Fruit fly (Drosophila melanogaster): ENCODE measurements around the gene GCS1.

Gene GCS1

DNA sequence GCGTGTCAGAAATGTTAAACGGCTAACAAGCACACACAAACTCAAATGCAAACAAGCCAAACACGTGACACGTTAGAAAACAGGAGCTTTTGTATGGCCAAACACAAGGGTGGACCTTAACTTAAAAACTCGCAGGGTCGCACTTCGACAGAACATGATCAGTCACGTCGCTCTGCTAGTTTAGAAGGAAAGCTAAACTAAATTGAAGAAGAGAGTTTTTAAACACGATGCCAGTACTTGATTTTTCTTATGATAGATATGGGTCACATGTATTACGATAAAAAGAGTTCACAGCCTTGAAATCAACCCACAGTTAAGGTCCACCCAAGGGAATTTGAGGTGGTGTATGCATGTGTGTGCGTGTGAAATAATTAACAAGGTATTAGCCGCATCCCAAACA is 30.6 kb upstream of the GCS1 start (continued):
- TF ChIP-seq CG6854 (GFP tag; optimal IDR thresholded peaks at IDR 0.05) = no peak
- TF ChIP-seq Lpt (GFP tag; optimal IDR thresholded peaks at IDR 0.05) = no peak
- peak; percentile 13 for TF ChIP-seq PHDP (tag; optimal IDR thresholded peaks at IDR 0.05)
- TF ChIP-seq CG2889 (GFP tag; IDR thresholded peaks at IDR 0.05) = no peak
- TF ChIP-seq CG32767 (GFP tag; IDR thresholded peaks at IDR 0.05) = no peak
- no peak for TF ChIP-seq CG10979 (tag; optimal IDR thresholded peaks at IDR 0.05)
- no peak for TF ChIP-seq fd96Cb (tag; optimal IDR thresholded peaks at IDR 0.05)
- no peak for TF ChIP-seq B-H1 (GFP tag; IDR thresholded peaks at IDR 0.05)
- peak; percentile 23 for TF ChIP-seq CG2678 (tag; optimal IDR thresholded peaks at IDR 0.05)
- no peak for TF ChIP-seq insv (GFP tag; optimal IDR thresholded peaks at IDR 0.05)
- no peak for TF ChIP-seq MBD-R2 (GFP tag; IDR thresholded peaks at IDR 0.05)
- TF ChIP-seq CG1792 (GFP tag; optimal IDR thresholded peaks at IDR 0.05) = no peak
- no peak for TF ChIP-seq CG17186 (GFP tag; optimal IDR thresholded peaks at IDR 0.05)
- no peak for TF ChIP-seq lmd (GFP tag; IDR thresholded peaks at IDR 0.05)
- TF ChIP-seq Bgb (GFP tag; IDR thresholded peaks at IDR 0.05; ENCODE audit: partially characterized antibody) = no peak
- no peak for TF ChIP-seq Kr (GFP tag; optimal IDR thresholded peaks at IDR 0.05)
- no peak for TF ChIP-seq da (GFP tag; optimal IDR thresholded peaks at IDR 0.05)
- no peak for TF ChIP-seq az2 (GFP tag; optimal IDR thresholded peaks at IDR 0.05)
- no peak for TF ChIP-seq CG10147 (GFP tag; optimal IDR thresholded peaks at IDR 0.05)
- TF ChIP-seq Max (GFP tag; optimal IDR thresholded peaks at IDR 0.05) = no peak
- TF ChIP-seq CG16779 (GFP tag; IDR thresholded peaks at IDR 0.05) = no peak

DNA sequence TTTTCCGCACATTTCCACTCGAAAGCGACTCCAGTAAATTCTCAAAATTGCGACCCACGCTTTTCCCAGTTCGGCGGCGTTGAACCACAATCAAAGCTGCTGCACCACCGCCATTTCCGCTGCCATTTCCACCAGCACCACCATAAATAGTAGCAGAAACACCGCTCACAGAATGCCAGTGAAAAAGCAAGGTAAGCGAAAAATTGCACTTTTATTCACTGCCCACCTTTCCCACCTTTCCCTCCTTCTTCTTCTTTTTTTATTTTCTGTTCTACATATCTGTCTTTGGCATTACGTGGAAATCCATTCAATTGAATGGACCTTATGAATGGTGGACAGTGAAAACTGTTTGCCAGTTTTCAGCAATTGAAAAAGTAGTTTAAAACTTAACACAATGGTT is 26.5 kb upstream of the GCS1 start:
- TF ChIP-seq ftz-f1 (GFP tag; optimal IDR thresholded peaks at IDR 0.05) = no peak
- no peak for TF ChIP-seq CG17802 (tag; optimal IDR thresholded peaks at IDR 0.05)
- TF ChIP-seq phol (tag; optimal IDR thresholded peaks at IDR 0.05) = no peak
- no peak for TF ChIP-seq CG18619 (GFP tag; optimal IDR thresholded peaks at IDR 0.05)
- no peak for TF ChIP-seq Mes4 (GFP tag; optimal IDR thresholded peaks at IDR 0.05)
- TF ChIP-seq Bteb2 (GFP tag; optimal IDR thresholded peaks at IDR 0.05) = no peak
- no peak for TF ChIP-seq CG3847 (GFP tag; IDR thresholded peaks at IDR 0.05)
- TF ChIP-seq Rfx (GFP tag; IDR thresholded peaks at IDR 0.05) = no peak
- TF ChIP-seq pros (GFP tag; optimal IDR thresholded peaks at IDR 0.05) = no peak
- no peak for TF ChIP-seq lab (GFP tag; optimal IDR thresholded peaks at IDR 0.05)
- TF ChIP-seq hth (optimal IDR thresholded peaks at IDR 0.05) = no peak
- no peak for TF ChIP-seq ranshi (GFP tag; IDR thresholded peaks at IDR 0.05)
- no peak for TF ChIP-seq CG15696 (tag; optimal IDR thresholded peaks at IDR 0.05)
- no peak for TF ChIP-seq CG43689 (GFP tag; IDR thresholded peaks at IDR 0.05)
- TF ChIP-seq CG2129 (GFP tag; IDR thresholded peaks at IDR 0.05; ENCODE audit: partially characterized antibody) = no peak
- no peak for TF ChIP-seq CG16779 (GFP tag; IDR thresholded peaks at IDR 0.05)
- TF ChIP-seq kay (GFP tag; optimal IDR thresholded peaks at IDR 0.05) = no peak
- TF ChIP-seq pb (GFP tag; optimal IDR thresholded peaks at IDR 0.05) = no peak

DNA sequence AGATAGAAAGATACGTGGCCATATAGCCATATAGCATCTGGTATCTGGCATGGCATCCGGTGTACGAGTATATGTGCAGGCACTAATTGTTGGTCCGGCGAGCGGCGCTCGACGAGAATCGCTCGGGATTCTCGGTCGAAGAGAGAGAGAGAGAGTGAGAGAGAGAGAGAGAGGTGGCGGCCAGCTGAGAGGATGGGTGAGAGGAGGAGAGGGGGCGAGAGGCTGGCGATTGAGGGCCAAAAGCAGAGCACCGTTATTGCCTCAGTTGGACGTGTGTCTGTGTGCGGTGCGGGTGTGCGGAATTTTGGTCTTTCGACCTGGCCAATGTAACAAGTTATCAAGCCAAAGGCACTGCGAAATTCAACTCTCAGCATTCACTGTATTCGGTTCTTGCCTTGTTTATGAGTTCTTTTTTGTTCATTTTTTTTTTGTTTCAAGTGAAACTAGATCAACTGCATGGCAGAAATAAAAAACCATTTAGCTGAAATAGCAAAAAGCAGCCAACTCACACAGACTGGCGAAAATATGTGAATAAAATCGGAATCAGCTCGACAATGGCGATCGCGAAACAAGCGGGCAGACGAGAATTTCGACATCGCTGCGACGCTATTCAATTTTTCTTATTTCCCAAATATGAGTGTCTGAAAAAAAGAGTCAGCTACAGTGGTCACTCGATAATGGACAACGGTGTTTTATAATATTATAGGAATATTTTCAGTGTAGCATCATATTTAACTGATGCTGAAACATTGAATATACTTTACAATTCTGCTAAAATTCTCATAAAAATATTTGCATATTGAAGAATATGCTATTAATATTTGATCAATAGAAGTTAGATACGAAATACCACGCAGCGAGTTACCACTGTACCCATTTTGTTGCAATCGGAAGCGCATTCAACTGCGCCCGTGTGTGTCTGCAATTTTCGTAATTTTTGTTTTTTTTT is 25.2 kb upstream of the GCS1 start:
- TF ChIP-seq lilli (GFP tag; optimal IDR thresholded peaks at IDR 0.05) (peak; percentile 8), E2f1 (GFP tag; IDR thresholded peaks at IDR 0.05) (0 out of 2 replicates have a peak, but pooled peaks have one; percentile 15), CG2120 (GFP tag; optimal IDR thresholded peaks at IDR 0.05) (no peak), sens (GFP tag) (peak; percentile 17), ttk (GFP tag; IDR thresholded peaks at IDR 0.05) (peak; percentile 18; the same call in 1 of the 2 replicates), CG15269 (tag; optimal IDR thresholded peaks at IDR 0.05) (peak; percentile 2), CG11504 (tag; optimal IDR thresholded peaks at IDR 0.05) (peak; percentile 27), slbo (GFP tag; IDR thresholded peaks at IDR 0.05) (peak; percentile 29; the same call in 1 of the 2 replicates), CG4707 (GFP tag; optimal IDR thresholded peaks at IDR 0.05) (no peak), CG11456 (GFP tag; IDR thresholded peaks at IDR 0.05) (no peak), Myb (GFP tag; optimal IDR thresholded peaks at IDR 0.05) (no peak), CG32532 (GFP tag; IDR thresholded peaks at IDR 0.05) (peak; percentile 22; the same call in 1 of the 2 replicates), pros (GFP tag; optimal IDR thresholded peaks at IDR 0.05) (no peak)
